Worm (Caenorhabditis elegans) whole organism, early embryonic: ENCODE measurements around the gene nos-2.

Source experiments
- ama-1 ChIP-seq: fragments of 150-350 bp; optimal IDR thresholded peaks from 2 replicates; lab custom pipeline; 2014
- flt-1 ChIP-seq: fragments of 200-800 bp; sonication (Bioruptor generic); IDR thresholded peaks from 2 replicates; pipeline ENCODE4 v1.3.6; 2022; ENCODE audit warnings: missing genetic modification characterization, missing compliant biosample characterization
- pes-1 ChIP-seq: fragments of 200-800 bp; sonication (Bioruptor generic); IDR thresholded peaks from 2 replicates; pipeline ENCODE4 v1.3.6; 2022; ENCODE audit warnings: missing genetic modification reagents, missing genetic modification characterization, missing compliant biosample characterization

DNA sequence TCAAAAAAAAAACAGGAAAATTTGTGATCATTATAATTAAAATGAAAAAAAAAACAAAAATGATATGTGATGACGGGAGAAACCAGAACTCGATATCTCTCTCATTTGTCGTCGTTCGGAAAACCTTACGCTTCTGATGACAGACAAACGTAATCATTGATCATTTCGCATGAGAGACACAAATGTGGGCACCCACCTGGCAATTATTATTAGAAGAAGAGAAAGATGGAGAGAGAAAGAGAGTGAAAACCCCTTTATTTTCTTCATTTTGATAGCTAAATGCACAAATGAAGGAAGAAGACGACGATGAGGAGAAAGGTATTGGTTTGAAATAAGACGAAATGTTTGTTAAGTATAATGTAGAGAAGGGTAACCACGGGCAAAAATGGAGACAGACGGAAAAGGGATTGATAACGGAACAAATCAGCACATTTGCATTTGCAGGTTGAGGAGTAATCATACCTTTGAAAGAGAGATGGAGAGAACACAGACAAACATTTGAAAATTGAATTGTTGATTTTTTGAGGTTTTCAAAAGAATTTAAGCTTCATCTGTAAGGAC lies 34.2 kb upstream of the nos-2 start:
- TF ChIP-seq ama-1 (lab: Kevin White, UChicago), result no peak
- no peak for TF ChIP-seq flt-1
- no peak for TF ChIP-seq pes-1
